Fruit fly (Drosophila melanogaster): Measurements from ENCODE around the gene CG10874.

Gene CG10874

DNA sequence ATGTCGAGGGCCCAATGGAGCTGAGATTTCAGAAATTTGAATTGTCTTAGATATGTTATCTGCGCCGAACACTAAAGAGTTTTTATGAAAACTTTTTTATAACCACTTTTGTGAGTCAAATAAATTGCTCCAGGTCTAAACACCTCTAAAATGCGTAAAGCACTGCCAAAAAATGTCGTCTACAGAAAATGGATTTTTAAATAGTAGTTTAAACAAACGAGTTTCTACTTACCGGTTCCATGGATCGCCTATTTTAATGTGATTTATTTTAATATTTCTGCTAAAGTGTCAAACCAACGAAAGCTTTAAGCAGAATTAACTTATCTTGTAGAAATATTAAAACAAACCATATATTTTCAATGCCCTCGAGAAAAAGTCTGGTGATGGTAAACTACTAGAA, 13.9 kb upstream of the CG10874 start, which contains the start of gene CG31668:
Gene CG31668 (minus strand): TSS at position 101 of the 400 bp plus-strand sequence.
- no peak for TF ChIP-seq CG15710 (tag; optimal IDR thresholded peaks at IDR 0.05)
- no peak for TF ChIP-seq CG10348 (GFP tag; IDR thresholded peaks at IDR 0.05)
- TF ChIP-seq CG8301 (tag; optimal IDR thresholded peaks at IDR 0.05): no peak
- no peak for TF ChIP-seq D1 (tag; optimal IDR thresholded peaks at IDR 0.05)
- TF ChIP-seq Snoo (tag; optimal IDR thresholded peaks at IDR 0.05): no peak
- no peak for TF ChIP-seq CG12605 (GFP tag; IDR thresholded peaks at IDR 0.05)
- TF ChIP-seq CG4496 (GFP tag; IDR thresholded peaks at IDR 0.05): no peak
- TF ChIP-seq CG32121 (GFP tag; IDR thresholded peaks at IDR 0.05): no peak
- no peak for TF ChIP-seq Pif1A (GFP tag; optimal IDR thresholded peaks at IDR 0.05)
- TF ChIP-seq CG13204 (GFP tag; optimal IDR thresholded peaks at IDR 0.05): no peak
- TF ChIP-seq Ets98B (GFP tag; IDR thresholded peaks at IDR 0.05): no peak
- TF ChIP-seq CG8159 (tag; optimal IDR thresholded peaks at IDR 0.05): no peak
- no peak for TF ChIP-seq rn (GFP tag; IDR thresholded peaks at IDR 0.05)
- TF ChIP-seq CG14655 (GFP tag; optimal IDR thresholded peaks at IDR 0.05): no peak
- TF ChIP-seq EcR (GFP tag; optimal IDR thresholded peaks at IDR 0.05): no peak
- TF ChIP-seq gl (tag; optimal IDR thresholded peaks at IDR 0.05): no peak

DNA sequence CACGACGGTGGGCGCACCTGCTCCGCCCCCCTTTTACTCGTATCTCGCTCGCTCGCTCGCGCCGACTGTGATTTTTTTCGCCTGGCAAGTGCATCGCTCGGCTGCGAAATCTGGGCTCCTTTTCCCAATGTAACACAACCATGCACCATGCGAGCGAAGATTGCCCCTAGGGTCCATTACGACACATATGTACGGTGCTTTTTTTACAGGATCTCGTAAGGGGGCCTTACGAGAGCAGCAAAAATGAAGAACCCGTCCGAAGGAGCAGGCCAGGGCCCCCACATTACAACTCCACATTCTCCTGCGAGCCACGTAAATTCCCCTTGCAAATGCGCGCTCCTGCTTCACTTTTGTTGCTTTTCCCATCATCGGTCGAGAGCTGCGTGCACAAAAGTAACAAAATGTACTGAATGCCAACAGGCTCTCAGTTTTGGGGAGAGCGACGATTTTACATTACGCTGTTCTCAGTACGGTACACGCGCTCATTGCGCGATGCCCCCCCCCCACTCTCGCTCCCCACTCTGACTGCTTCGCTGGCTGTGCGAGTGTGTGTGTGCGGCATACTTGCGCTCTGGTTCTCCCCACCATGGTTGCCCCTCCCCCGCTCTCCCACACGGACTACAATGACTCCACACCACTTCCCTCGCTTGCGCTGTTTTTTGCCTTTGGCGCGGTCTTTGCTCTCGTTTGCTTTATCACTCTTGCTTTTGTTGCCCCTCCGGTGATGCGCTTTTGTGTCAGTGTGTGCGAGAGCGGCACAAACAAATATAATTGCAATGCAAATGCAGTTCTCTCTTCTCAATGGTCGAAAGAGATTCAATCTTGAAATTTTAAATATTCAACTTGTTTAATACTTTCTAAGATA, 10.9 kb upstream of the CG10874 start:
- TF ChIP-seq Pif1A (GFP tag; optimal IDR thresholded peaks at IDR 0.05) (peak; percentile 30), Pif1B (GFP tag; optimal IDR thresholded peaks at IDR 0.05) (peak; percentile 49), CG34367 (tag; optimal IDR thresholded peaks at IDR 0.05) (no peak), CG14655 (GFP tag; optimal IDR thresholded peaks at IDR 0.05) (peak; percentile 64), rn (GFP tag; IDR thresholded peaks at IDR 0.05) (peak; percentile 57; the same call in 1 of the 2 replicates), CG9948 (tag; optimal IDR thresholded peaks at IDR 0.05) (no peak), D1 (tag; optimal IDR thresholded peaks at IDR 0.05) (no peak), CG13204 (GFP tag; optimal IDR thresholded peaks at IDR 0.05) (peak; percentile 96), CG10348 (GFP tag; IDR thresholded peaks at IDR 0.05) (0 out of 2 replicates have a peak, but pooled peaks have one; percentile 6), Ets98B (GFP tag; IDR thresholded peaks at IDR 0.05) (peak; percentile 88), CG32121 (GFP tag; IDR thresholded peaks at IDR 0.05) (peak; percentile 86), CG8301 (tag; optimal IDR thresholded peaks at IDR 0.05) (peak; percentile 56), CG12605 (GFP tag; IDR thresholded peaks at IDR 0.05) (peak; percentile 29; the same call in 1 of the 2 replicates), EcR (GFP tag; optimal IDR thresholded peaks at IDR 0.05) (peak; percentile 100), CG15710 (tag; optimal IDR thresholded peaks at IDR 0.05) (no peak), gl (tag; optimal IDR thresholded peaks at IDR 0.05) (peak; percentile 32), Snoo (tag; optimal IDR thresholded peaks at IDR 0.05) (peak; percentile 31), CG4496 (GFP tag; IDR thresholded peaks at IDR 0.05) (peak; percentile 85), CG17806 (tag; optimal IDR thresholded peaks at IDR 0.05) (no peak), fd96Ca (GFP tag; IDR thresholded peaks at IDR 0.05) (peak; percentile 81; the same call in 2 of the 3 replicates), CG8159 (tag; optimal IDR thresholded peaks at IDR 0.05) (peak; percentile 50)

DNA sequence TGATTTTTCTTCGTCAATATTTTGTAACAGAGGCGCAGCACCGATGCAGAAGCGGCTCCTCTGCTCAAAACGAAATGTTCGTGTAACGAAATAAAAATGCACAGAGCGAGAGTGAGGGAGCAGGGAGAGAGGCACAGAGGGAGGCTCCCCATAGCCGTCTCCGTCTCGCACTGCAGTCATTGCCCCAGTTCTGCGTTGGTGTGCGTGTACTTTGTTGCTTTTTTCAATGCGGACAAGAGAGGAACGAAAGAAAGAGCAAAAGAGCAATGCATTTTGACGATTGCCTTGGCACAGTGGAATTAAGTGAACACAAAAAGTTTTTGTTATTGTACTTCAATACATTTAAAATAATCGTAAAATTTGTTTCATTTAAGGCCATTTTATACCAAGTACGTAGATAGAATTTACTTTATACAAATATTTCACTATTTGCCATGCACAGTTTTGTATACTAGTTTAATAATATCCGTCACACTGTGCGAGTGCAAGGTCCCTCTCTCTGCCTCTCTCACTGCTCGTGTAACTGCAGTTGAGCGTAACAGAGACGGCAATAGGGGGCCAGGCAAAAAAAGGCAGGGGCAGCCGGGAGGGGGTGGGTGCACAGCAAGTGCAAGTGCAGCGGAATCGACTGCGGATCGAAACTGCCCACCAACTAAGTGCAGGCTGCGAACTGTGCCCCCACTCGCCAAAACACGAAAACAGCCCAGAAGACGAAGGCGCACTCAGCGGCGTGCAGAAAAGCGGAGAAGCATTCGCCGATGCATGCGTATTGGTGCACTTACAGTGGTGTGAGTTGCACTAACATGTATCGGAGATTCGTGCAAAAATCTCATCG, 10.0 kb upstream of the CG10874 start:
- peak; percentile 100 for TF ChIP-seq CG14655 (GFP tag; optimal IDR thresholded peaks at IDR 0.05)
- TF ChIP-seq gl (tag; optimal IDR thresholded peaks at IDR 0.05): peak; percentile 99
- peak; percentile 97 for TF ChIP-seq CG10348 (GFP tag; IDR thresholded peaks at IDR 0.05)
- peak; percentile 100 for TF ChIP-seq CG9948 (tag; optimal IDR thresholded peaks at IDR 0.05)
- TF ChIP-seq Pif1A (GFP tag; optimal IDR thresholded peaks at IDR 0.05): peak; percentile 100
- TF ChIP-seq CG17806 (tag; optimal IDR thresholded peaks at IDR 0.05): peak; percentile 100
- TF ChIP-seq CG34367 (tag; optimal IDR thresholded peaks at IDR 0.05): peak; percentile 100
- peak; percentile 100 for TF ChIP-seq Pif1B (GFP tag; optimal IDR thresholded peaks at IDR 0.05)
- TF ChIP-seq rn (GFP tag; IDR thresholded peaks at IDR 0.05): peak; percentile 99
- TF ChIP-seq CG4496 (GFP tag; IDR thresholded peaks at IDR 0.05): peak; percentile 100
- peak; percentile 98 for TF ChIP-seq CG13204 (GFP tag; optimal IDR thresholded peaks at IDR 0.05)
- peak; percentile 100 for TF ChIP-seq Snoo (tag; optimal IDR thresholded peaks at IDR 0.05)
- TF ChIP-seq CG12605 (GFP tag; IDR thresholded peaks at IDR 0.05): peak; percentile 100
- TF ChIP-seq Ets98B (GFP tag; IDR thresholded peaks at IDR 0.05): peak; percentile 100
- peak; percentile 100 for TF ChIP-seq CG15710 (tag; optimal IDR thresholded peaks at IDR 0.05)
- peak; percentile 100 for TF ChIP-seq CG32121 (GFP tag; IDR thresholded peaks at IDR 0.05)
- peak; percentile 99 for TF ChIP-seq fd96Ca (GFP tag; IDR thresholded peaks at IDR 0.05)
- TF ChIP-seq D1 (tag; optimal IDR thresholded peaks at IDR 0.05): peak; percentile 99
- TF ChIP-seq CG8159 (tag; optimal IDR thresholded peaks at IDR 0.05): peak; percentile 100
- peak; percentile 100 for TF ChIP-seq CG8301 (tag; optimal IDR thresholded peaks at IDR 0.05)
- peak; percentile 99 for TF ChIP-seq EcR (GFP tag; optimal IDR thresholded peaks at IDR 0.05)

DNA sequence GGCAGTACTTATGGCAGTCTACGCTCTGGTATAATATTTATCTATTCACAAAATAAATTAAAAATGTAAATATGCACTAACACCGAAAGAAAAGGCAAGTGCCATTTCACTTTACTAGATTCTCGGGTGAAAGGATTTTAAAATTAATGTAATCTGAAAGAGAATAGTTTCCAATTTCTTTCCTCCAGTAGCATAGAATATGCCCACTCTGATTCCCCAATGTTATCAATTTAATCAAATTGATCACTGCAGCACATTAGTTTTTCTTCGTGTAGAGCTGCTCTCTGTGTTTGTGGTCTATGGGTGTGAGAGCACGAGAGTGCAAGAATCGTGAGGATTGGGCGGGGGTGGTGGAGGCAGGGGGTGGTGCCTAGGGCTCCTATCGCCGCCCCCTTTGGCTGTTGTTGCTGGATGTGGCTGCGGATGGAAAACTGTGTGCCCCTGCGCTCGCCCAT, 8.9 kb upstream of the CG10874 start:
- peak; percentile 91 for TF ChIP-seq Pif1A (GFP tag; optimal IDR thresholded peaks at IDR 0.05)
- peak; percentile 39; the same call in 1 of the 2 replicates for TF ChIP-seq CG10348 (GFP tag; IDR thresholded peaks at IDR 0.05)
- TF ChIP-seq rn (GFP tag; IDR thresholded peaks at IDR 0.05): peak; percentile 67; the same call in 1 of the 2 replicates
- TF ChIP-seq Snoo (tag; optimal IDR thresholded peaks at IDR 0.05): peak; percentile 75
- TF ChIP-seq Ets98B (GFP tag; IDR thresholded peaks at IDR 0.05): peak; percentile 84
- TF ChIP-seq CG4496 (GFP tag; IDR thresholded peaks at IDR 0.05): peak; percentile 93
- TF ChIP-seq EcR (GFP tag; optimal IDR thresholded peaks at IDR 0.05): no peak
- TF ChIP-seq D1 (tag; optimal IDR thresholded peaks at IDR 0.05): peak; percentile 77
- TF ChIP-seq CG34367 (tag; optimal IDR thresholded peaks at IDR 0.05): peak; percentile 82
- peak; percentile 88 for TF ChIP-seq CG15710 (tag; optimal IDR thresholded peaks at IDR 0.05)
- TF ChIP-seq CG8301 (tag; optimal IDR thresholded peaks at IDR 0.05): peak; percentile 95
- peak; percentile 90 for TF ChIP-seq CG17806 (tag; optimal IDR thresholded peaks at IDR 0.05)
- TF ChIP-seq CG13204 (GFP tag; optimal IDR thresholded peaks at IDR 0.05): peak; percentile 11
- peak; percentile 98 for TF ChIP-seq CG14655 (GFP tag; optimal IDR thresholded peaks at IDR 0.05)
- TF ChIP-seq gl (tag; optimal IDR thresholded peaks at IDR 0.05): peak; percentile 62
- TF ChIP-seq CG8159 (tag; optimal IDR thresholded peaks at IDR 0.05): peak; percentile 90
- peak; percentile 93 for TF ChIP-seq CG9948 (tag; optimal IDR thresholded peaks at IDR 0.05)
- peak; percentile 89 for TF ChIP-seq fd96Ca (GFP tag; IDR thresholded peaks at IDR 0.05)
- TF ChIP-seq CG32121 (GFP tag; IDR thresholded peaks at IDR 0.05): peak; percentile 90
- peak; percentile 70; the same call in 1 of the 2 replicates for TF ChIP-seq CG12605 (GFP tag; IDR thresholded peaks at IDR 0.05)
- TF ChIP-seq Pif1B (GFP tag; optimal IDR thresholded peaks at IDR 0.05): peak; percentile 86
